Worm (Caenorhabditis elegans) whole organism, young adult: ENCODE data around the gene srv-9.

ENCODE experiments used
- aptf-2 ChIP-seq: fragments of 200-800 bp; sonication (Bioruptor generic); conservative IDR thresholded peaks from 2 replicates; pipeline ENCODE4 v1.3.6; 2022; ENCODE audit warnings: missing genetic modification reagents, missing genetic modification characterization, missing compliant biosample characterization
- ceh-91 ChIP-seq: fragments of 200-800 bp; sonication (Bioruptor generic); IDR thresholded peaks from 2 replicates; pipeline ENCODE4 v1.3.6; 2022; ENCODE audit warnings: missing genetic modification reagents, missing genetic modification characterization, missing compliant biosample characterization
- sea-2 ChIP-seq: fragments of 200-800 bp; sonication (Bioruptor generic); IDR thresholded peaks from 2 replicates; pipeline ENCODE4 v1.3.6; 2022; ENCODE audit warnings: missing genetic modification characterization, missing compliant biosample characterization

DNA sequence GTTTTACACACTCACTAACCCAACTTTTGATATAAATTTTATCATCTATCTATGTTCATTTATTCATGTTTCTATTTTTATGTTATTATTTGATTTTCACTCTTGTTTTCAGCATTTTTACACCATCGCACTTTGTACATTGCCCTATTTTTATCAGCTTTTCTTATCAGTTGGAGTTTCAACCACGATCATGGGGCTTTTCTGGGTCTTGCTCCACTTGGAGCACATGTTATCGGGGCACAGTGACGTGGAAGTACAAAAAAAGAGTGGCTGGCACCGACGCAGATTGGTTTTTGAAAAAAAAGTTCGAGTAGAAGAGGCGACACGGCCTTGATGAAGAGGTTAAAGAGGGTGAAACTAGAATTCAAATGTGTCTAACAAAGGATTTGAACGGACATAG is 45.8 kb downstream of the srv-9 start:
- TF ChIP-seq sea-2 (GFP tag; lab: Robert Waterston, UW) (no peak), aptf-2 (GFP tag; lab: Robert Waterston, UW) (no peak), ceh-91 (no peak)
